Worm (Caenorhabditis elegans): ENCODE measurements around the gene ZK632.9.

Gene ZK632.9

ce11 chrIII:9780665-9781304 is 44.4 kb downstream of the ZK632.9 start, which contains the start of gene vha-1 (continued):
- no peak for TF ChIP-seq tbx-9 (tag; optimal IDR thresholded peaks at IDR 0.05; ENCODE audit: borderline replicate concordance)
- TF ChIP-seq snpc-1.3 (tag; optimal IDR thresholded peaks at IDR 0.05; ENCODE audit: insufficient read depth), result peak; percentile 0
- 0 out of 2 replicates have a peak, but pooled peaks have one; percentile 45 for TF ChIP-seq ztf-6 (GFP tag; IDR thresholded peaks at IDR 0.05)
- TF ChIP-seq hsf-1 (GFP tag; IDR thresholded peaks at IDR 0.05), result no peak
- no peak for TF ChIP-seq him-1 (tag; optimal IDR thresholded peaks at IDR 0.05)
- no peak for TF ChIP-seq chd-7 (tag; optimal IDR thresholded peaks at IDR 0.05)
- TF ChIP-seq somi-1 (GFP tag; optimal IDR thresholded peaks at IDR 0.05), result peak; percentile 31
- peak; percentile 67 for TF ChIP-seq ztf-26 (tag; optimal IDR thresholded peaks at IDR 0.05)
- TF ChIP-seq B0035.1 (tag; optimal IDR thresholded peaks at IDR 0.05), result no peak
- TF ChIP-seq ets-4 (GFP tag; optimal IDR thresholded peaks at IDR 0.05), result peak; percentile 34
- TF ChIP-seq lin-35 (GFP tag; optimal IDR thresholded peaks at IDR 0.05), result peak in 1 of 3 experiments; percentile 55
- peak; percentile 62 for TF ChIP-seq tbp1 (GFP tag; optimal IDR thresholded peaks at IDR 0.05)
- peak; percentile 97 for TF ChIP-seq mcd-1 (GFP tag; IDR thresholded peaks at IDR 0.05)
- no peak for TF ChIP-seq B0019.2 (GFP tag; conservative IDR thresholded peaks at IDR 0.05)
- peak; percentile 98 for TF ChIP-seq nhr-80 (tag; optimal IDR thresholded peaks at IDR 0.05)
- no peak for TF ChIP-seq ccch-3 (GFP tag; optimal IDR thresholded peaks at IDR 0.05)
- peak; percentile 30 for TF ChIP-seq F49E8.2 (tag; optimal IDR thresholded peaks at IDR 0.05; ENCODE audit: insufficient read depth)
- TF ChIP-seq snpc-1.1 (tag; optimal IDR thresholded peaks at IDR 0.05; ENCODE audit: insufficient read depth), result no peak
- peak; percentile 26 for TF ChIP-seq ZK185.1 (tag; optimal IDR thresholded peaks at IDR 0.05; ENCODE audit: poor library complexity, severe bottlenecking)
- no peak for TF ChIP-seq F39B2.1 (GFP tag; IDR thresholded peaks at IDR 0.05)
- no peak for TF ChIP-seq Y56A3A.18 (GFP tag; IDR thresholded peaks at IDR 0.05)
- TF ChIP-seq lag-1 (GFP tag; IDR thresholded peaks at IDR 0.05), result no peak
- no peak for TF ChIP-seq sea-2 (GFP tag; IDR thresholded peaks at IDR 0.05)
- no peak for TF ChIP-seq Y79H2A.3 (GFP tag; conservative IDR thresholded peaks at IDR 0.05)
- TF ChIP-seq sptf-2 (GFP tag; optimal IDR thresholded peaks at IDR 0.05), result no peak
- no peak for TF ChIP-seq ceh-58 (GFP tag; IDR thresholded peaks at IDR 0.05)
- no peak for TF ChIP-seq snpc-3.4 (tag; optimal IDR thresholded peaks at IDR 0.05)
- TF ChIP-seq ztf-25 (GFP tag; IDR thresholded peaks at IDR 0.05), result no peak
- no peak for TF ChIP-seq rec-8 (tag; optimal IDR thresholded peaks at IDR 0.05)
- peak; percentile 77; the same call in 1 of the 2 replicates for TF ChIP-seq rcor-1 (GFP tag; IDR thresholded peaks at IDR 0.05)
- TF ChIP-seq efl-1 (GFP tag; optimal IDR thresholded peaks at IDR 0.05), result peak; percentile 27
- TF ChIP-seq lir-1 (GFP tag; conservative IDR thresholded peaks at IDR 0.05), result no peak
- peak; percentile 52 for TF ChIP-seq madf-10 (tag; optimal IDR thresholded peaks at IDR 0.05)
- no peak for TF ChIP-seq dpl-1 (GFP tag; optimal IDR thresholded peaks at IDR 0.05)
- TF ChIP-seq ceh-79 (tag; optimal IDR thresholded peaks at IDR 0.05), result no peak
- no peak for TF ChIP-seq attf-6 (GFP tag; IDR thresholded peaks at IDR 0.05)
- TF ChIP-seq lin-26 (GFP tag; IDR thresholded peaks at IDR 0.05), result peak; percentile 75
- no peak for TF ChIP-seq cebp-2 (GFP tag; IDR thresholded peaks at IDR 0.05)
- TF ChIP-seq mxl-1 (tag; optimal IDR thresholded peaks at IDR 0.05), result no peak
- peak; percentile 87 for TF ChIP-seq ceh-27 (GFP tag; optimal IDR thresholded peaks at IDR 0.05)
- no peak for TF ChIP-seq bed-2 (GFP tag; IDR thresholded peaks at IDR 0.05)
- TF ChIP-seq T07F8.4 (tag; optimal IDR thresholded peaks at IDR 0.05), result no peak
- no peak for TF ChIP-seq F52B5.7 (tag; optimal IDR thresholded peaks at IDR 0.05)
- no peak for TF ChIP-seq aptf-3 (GFP tag; IDR thresholded peaks at IDR 0.05)
- TF ChIP-seq let-526 (GFP tag; IDR thresholded peaks at IDR 0.05), result no peak
- TF ChIP-seq hlh-26 (GFP tag; conservative IDR thresholded peaks at IDR 0.05), result no peak
- TF ChIP-seq F57C9.4 (tag; optimal IDR thresholded peaks at IDR 0.05), result no peak

Measured in whole organism, young adult.